Worm (Caenorhabditis elegans): ENCODE measurements around the gene odr-8.

The odr-8 gene

ce11 chrIV:6572238-6572637 is 10.3 kb downstream of the odr-8 start, which contains the start of gene bicd-1:
Gene bicd-1, minus strand, starts transcription at chrIV:6572338.
- no peak for TF ChIP-seq mab-9 (GFP tag; IDR thresholded peaks at IDR 0.05)
- no peak for TF ChIP-seq tbx-2 (tag; optimal IDR thresholded peaks at IDR 0.05)
- TF ChIP-seq pag-3 (tag; optimal IDR thresholded peaks at IDR 0.05; ENCODE audit: borderline replicate concordance, insufficient read depth): no peak
- no peak for TF ChIP-seq unc-98 (GFP tag; IDR thresholded peaks at IDR 0.05)
- no peak for TF ChIP-seq ceh-88 (GFP tag; IDR thresholded peaks at IDR 0.05)
- TF ChIP-seq pqm-1 (tag; optimal IDR thresholded peaks at IDR 0.05): no peak
- TF ChIP-seq tlp-1 (tag; optimal IDR thresholded peaks at IDR 0.05): no peak
- no peak for TF ChIP-seq elt-3 (tag; optimal IDR thresholded peaks at IDR 0.05)
- no peak for TF ChIP-seq efl-1 (optimal IDR thresholded peaks at IDR 0.05)
- TF ChIP-seq efl-1 (GFP tag; optimal IDR thresholded peaks at IDR 0.05 in 1 of 2): no peak
- TF ChIP-seq nhr-237 (tag; optimal IDR thresholded peaks at IDR 0.05): no peak
- no peak for TF ChIP-seq nhr-20 (tag; optimal IDR thresholded peaks at IDR 0.05)
- no peak for TF ChIP-seq egl-13 (tag; optimal IDR thresholded peaks at IDR 0.05)
- no peak for TF ChIP-seq dpl-1 (GFP tag; optimal IDR thresholded peaks at IDR 0.05)

ce11 chrIV:6565605-6566004 is 16.9 kb downstream of the odr-8 start:
- TF ChIP-seq nhr-28 (tag; optimal IDR thresholded peaks at IDR 0.05): no peak
- TF ChIP-seq fkh-4 (tag; optimal IDR thresholded peaks at IDR 0.05; ENCODE audit: borderline replicate concordance): no peak
- peak; percentile 13 for TF ChIP-seq snpc-4 (tag; optimal IDR thresholded peaks at IDR 0.05)
- no peak for TF ChIP-seq zip-4 (GFP tag; optimal IDR thresholded peaks at IDR 0.05)

- TF ChIP-seq egl-13 (tag; optimal IDR thresholded peaks at IDR 0.05): no peak
- TF ChIP-seq nhr-237 (tag; optimal IDR thresholded peaks at IDR 0.05): no peak
- no peak for TF ChIP-seq fkh-8 (tag; optimal IDR thresholded peaks at IDR 0.05)
- TF ChIP-seq mab-9 (GFP tag; IDR thresholded peaks at IDR 0.05): no peak
- TF ChIP-seq nhr-12 (tag; optimal IDR thresholded peaks at IDR 0.05): no peak
- TF ChIP-seq snpc-4 (tag; optimal IDR thresholded peaks at IDR 0.05): no peak
- no peak for TF ChIP-seq ces-1 (GFP tag; optimal IDR thresholded peaks at IDR 0.05)
- TF ChIP-seq unc-98 (GFP tag; IDR thresholded peaks at IDR 0.05): no peak
- no peak for TF ChIP-seq lin-35 (GFP tag; optimal IDR thresholded peaks at IDR 0.05)
- no peak for TF ChIP-seq lin-15B (tag; optimal IDR thresholded peaks at IDR 0.05)
- TF ChIP-seq lsy-2 (tag; optimal IDR thresholded peaks at IDR 0.05): no peak
- TF ChIP-seq pax-3 (tag; optimal IDR thresholded peaks at IDR 0.05): no peak
- TF ChIP-seq nhr-19 (GFP tag; conservative IDR thresholded peaks at IDR 0.05): no peak
Measured at ce11 chrIV:6562039-6562438, 20.5 kb downstream of the odr-8 start.

- TF ChIP-seq nhr-85 (tag): no peak
Measured at ce11 chrIV:6560434-6560833, 22.1 kb downstream of the odr-8 start, which contains the start of gene best-9. Gene best-9, plus strand, starts transcription at chrIV:6560734.

ce11 chrIV:6556624-6557368 is 25.7 kb downstream of the odr-8 start, which contains the start of gene try-3:
Gene try-3, plus strand, starts transcription at chrIV:6557155.
- TF ChIP-seq nhr-71 (tag; optimal IDR thresholded peaks at IDR 0.05) (peak; percentile 83), nhr-20 (tag; optimal IDR thresholded peaks at IDR 0.05) (peak; percentile 79), vab-15 (tag; optimal IDR thresholded peaks at IDR 0.05) (no peak), xbp-1 (tag; optimal IDR thresholded peaks at IDR 0.05) (peak; percentile 62), lsy-2 (tag; optimal IDR thresholded peaks at IDR 0.05) (peak; percentile 60 to 72), ceh-88 (GFP tag; IDR thresholded peaks at IDR 0.05) (peak; percentile 53; the same call in 1 of the 2 replicates), nhr-77 (tag; optimal IDR thresholded peaks at IDR 0.05) (peak; percentile 62), Y116A8C.19 (tag; optimal IDR thresholded peaks at IDR 0.05; ENCODE audit: borderline replicate concordance) (no peak), C34B4.2 (tag; optimal IDR thresholded peaks at IDR 0.05) (no peak), pqm-1 (tag; optimal IDR thresholded peaks at IDR 0.05) (no peak), aly-2 (tag; optimal IDR thresholded peaks at IDR 0.05) (no peak), zag-1 (tag; optimal IDR thresholded peaks at IDR 0.05) (no peak), mdl-1 (tag; optimal IDR thresholded peaks at IDR 0.05) (peak in 1 of 2 experiments; percentile 40), lir-3 (tag; optimal IDR thresholded peaks at IDR 0.05; ENCODE audit: poor library complexity) (peak; percentile 54), swsn-7 (tag; optimal IDR thresholded peaks at IDR 0.05) (peak; percentile 74), fkh-8 (tag; optimal IDR thresholded peaks at IDR 0.05) (peak; percentile 82), mep-1 (tag; optimal IDR thresholded peaks at IDR 0.05) (peak; percentile 63), lin-13 (GFP tag; optimal IDR thresholded peaks at IDR 0.05) (peak; percentile 73), C04F5.9 (tag; optimal IDR thresholded peaks at IDR 0.05) (no peak), hlh-4 (tag; optimal IDR thresholded peaks at IDR 0.05) (no peak), ama-1 (optimal IDR thresholded peaks at IDR 0.05) (no peak), snu-23 (GFP tag; optimal IDR thresholded peaks at IDR 0.05) (peak; percentile 85), unc-130 (tag; optimal IDR thresholded peaks at IDR 0.05) (peak; percentile 51)
